Fruit fly (Drosophila melanogaster) S2 (cell line): ENCODE results near the gene CG32270.

ENCODE experiments used
- CG8478 ChIP-seq: fragments of >200 bp; optimal IDR thresholded peaks from 2 replicates; lab custom pipeline; 2018
- CTCF ChIP-seq, 2 experiments: fragments of >200 bp; optimal IDR thresholded peaks; 2 replicates each; lab custom pipeline; 2018

CG32270 gene

dm6 chr3L:3208895-3209294 lies at the start of gene CG32270, which contains the start of gene CG32269:
Gene CG32270 (minus strand): TSS chr3L:3208985.
Gene CG32269 (minus strand): TSS chr3L:3208985.
- TF ChIP-seq CG8478 (lab: Kevin White, UChicago) (no peak), CTCF (optimal IDR thresholded peaks at IDR 0.05; lab: Kevin White, UChicago) (no peak)

- no peak for TF ChIP-seq CTCF (optimal IDR thresholded peaks at IDR 0.05; lab: Kevin White, UChicago)
- no peak for TF ChIP-seq CG8478 (lab: Kevin White, UChicago)
Observed at dm6 chr3L:3257690-3258089, 48.9 kb upstream of the CG32270 start, which contains the start of gene ckd. Gene ckd (plus strand): TSS chr3L:3257878.

dm6 chr3L:3253631-3254030 lies 44.8 kb upstream of the CG32270 start:
- TF ChIP-seq CTCF (optimal IDR thresholded peaks at IDR 0.05; lab: Kevin White, UChicago) (no peak), CG8478 (lab: Kevin White, UChicago) (no peak)

- TF ChIP-seq CTCF (optimal IDR thresholded peaks at IDR 0.05; lab: Kevin White, UChicago) (no peak), CG8478 (lab: Kevin White, UChicago) (no peak)
Observed at dm6 chr3L:3252884-3253283, 44.1 kb upstream of the CG32270 start.

- TF ChIP-seq CTCF (optimal IDR thresholded peaks at IDR 0.05; lab: Kevin White, UChicago) (no peak), CG8478 (lab: Kevin White, UChicago) (no peak)
Observed at dm6 chr3L:3251659-3252490, 43.1 kb upstream of the CG32270 start.

dm6 chr3L:3250922-3251658 lies 42.3 kb upstream of the CG32270 start:
- TF ChIP-seq CTCF (optimal IDR thresholded peaks at IDR 0.05; lab: Kevin White, UChicago) (no peak), CG8478 (lab: Kevin White, UChicago) (no peak)

- TF ChIP-seq CTCF (optimal IDR thresholded peaks at IDR 0.05; lab: Kevin White, UChicago) (no peak), CG8478 (lab: Kevin White, UChicago) (no peak)
Observed at dm6 chr3L:3249997-3250774, 41.4 kb upstream of the CG32270 start.

dm6 chr3L:3249664-3249996 lies 40.8 kb upstream of the CG32270 start:
- TF ChIP-seq CG8478 (lab: Kevin White, UChicago) (no peak), CTCF (optimal IDR thresholded peaks at IDR 0.05; lab: Kevin White, UChicago) (no peak)

- TF ChIP-seq CG8478 (lab: Kevin White, UChicago): no peak
- TF ChIP-seq CTCF (optimal IDR thresholded peaks at IDR 0.05; lab: Kevin White, UChicago): no peak
Observed at dm6 chr3L:3248714-3249663, 40.2 kb upstream of the CG32270 start.

dm6 chr3L:3247130-3248065 lies 38.6 kb upstream of the CG32270 start, which contains the start of gene CG43389:
Gene CG43389 (plus strand): TSS chr3L:3248015.
- no peak for TF ChIP-seq CTCF (optimal IDR thresholded peaks at IDR 0.05; lab: Kevin White, UChicago)
- no peak for TF ChIP-seq CG8478 (lab: Kevin White, UChicago)

- no peak for TF ChIP-seq CTCF (optimal IDR thresholded peaks at IDR 0.05; lab: Kevin White, UChicago)
- no peak for TF ChIP-seq CG8478 (lab: Kevin White, UChicago)
Observed at dm6 chr3L:3246378-3247129, 37.8 kb upstream of the CG32270 start.

dm6 chr3L:3245189-3245588 lies 36.4 kb upstream of the CG32270 start:
- TF ChIP-seq CTCF (optimal IDR thresholded peaks at IDR 0.05; lab: Kevin White, UChicago) (no peak), CG8478 (lab: Kevin White, UChicago) (no peak)
